Worm (Caenorhabditis elegans) whole organism, L2 larva: Measurements from ENCODE around the gene str-225.

Experiments
- C34F6.9 ChIP-seq: fragments of 150-350 bp; optimal IDR thresholded peaks from 2 replicates; lab custom pipeline; 2014; ENCODE audit warnings: missing biosample characterization, missing genetic modification characterization
- F13H6.1 ChIP-seq: sonication (generic microtip); optimal IDR thresholded peaks from 2 replicates; lab custom pipeline; 2016; ENCODE audit warnings: missing genetic modification characterization, missing compliant biosample characterization
- R02D3.7 ChIP-seq: fragments of 150-350 bp; optimal IDR thresholded peaks from 2 replicates; lab custom pipeline; 2014; ENCODE audit warnings: missing biosample characterization, missing genetic modification characterization
- Y55F3AM.14 ChIP-seq: fragments of 200-800 bp; sonication (Bioruptor generic); optimal IDR thresholded peaks from 2 replicates; lab custom pipeline; 2018; ENCODE audit warnings: mild to moderate bottlenecking, missing genetic modification characterization, missing compliant biosample characterization
- alr-1 ChIP-seq: fragments of 150-350 bp; optimal IDR thresholded peaks from 2 replicates; lab custom pipeline; 2014; ENCODE audit warnings: missing biosample characterization, missing genetic modification characterization
- ama-1 ChIP-seq: fragments of 150-350 bp; optimal IDR thresholded peaks from 2 replicates; lab custom pipeline; 2018; ENCODE audit warnings: inconsistent platforms
- blmp-1 ChIP-seq: sonication (generic microtip); optimal IDR thresholded peaks from 2 replicates; lab custom pipeline; 2017; ENCODE audit warnings: missing genetic modification characterization, mild to moderate bottlenecking, missing compliant biosample characterization, antibody characterized with exemption, moderate library complexity; ENCODE audit not compliant: insufficient read depth
- ceh-16 ChIP-seq: fragments of 150-350 bp; optimal IDR thresholded peaks from 2 replicates; lab custom pipeline; 2014; ENCODE audit warnings: missing biosample characterization, missing genetic modification characterization
- ceh-82 ChIP-seq: fragments of 150-350 bp; optimal IDR thresholded peaks from 2 replicates; lab custom pipeline; 2014; ENCODE audit warnings: missing biosample characterization, missing genetic modification characterization
- crh-2 ChIP-seq: sonication (generic microtip); optimal IDR thresholded peaks from 2 replicates; lab custom pipeline; 2017; ENCODE audit warnings: missing biosample characterization, missing genetic modification characterization
- dmd-4 ChIP-seq: sonication (generic microtip); optimal IDR thresholded peaks from 2 replicates; lab custom pipeline; 2017; ENCODE audit warnings: missing biosample characterization, missing genetic modification characterization
- egl-27 ChIP-seq: sonication (generic microtip); optimal IDR thresholded peaks from 3 replicates; lab custom pipeline; 2017; ENCODE audit warnings: missing biosample characterization, missing genetic modification reagents, missing genetic modification characterization
- elt-1 ChIP-seq: fragments of 150-350 bp; optimal IDR thresholded peaks from 2 replicates; lab custom pipeline; 2014; ENCODE audit warnings: missing biosample characterization, missing genetic modification characterization
- elt-3 ChIP-seq: sonication (generic microtip); optimal IDR thresholded peaks from 2 replicates; lab custom pipeline; 2017; ENCODE audit warnings: missing biosample characterization, missing genetic modification characterization
- gmeb-1 ChIP-seq: fragments of 150-350 bp; optimal IDR thresholded peaks from 2 replicates; lab custom pipeline; 2014; ENCODE audit warnings: missing biosample characterization, missing genetic modification characterization
- lin-11 ChIP-seq: fragments of 150-350 bp; sonication (generic microtip); optimal IDR thresholded peaks from 2 replicates; lab custom pipeline; 2014; ENCODE audit warnings: missing biosample characterization, missing genetic modification characterization, inconsistent platforms, mixed read lengths
- lin-13 ChIP-seq: fragments of 150-350 bp; optimal IDR thresholded peaks from 2 replicates; lab custom pipeline; 2014; ENCODE audit warnings: missing biosample characterization, missing genetic modification reagents, missing genetic modification characterization
- lsy-2 ChIP-seq, 2 experiments: fragments of 150-350 bp in 1 of 2; sonication (generic microtip) in 1 of 2; optimal IDR thresholded peaks; 2 replicates each; lab custom pipeline; 2014 to 2017; ENCODE audit warnings: missing biosample characterization in 2 of 2, missing genetic modification characterization in 2 of 2
- mab-5 ChIP-seq: fragments of 150-350 bp; optimal IDR thresholded peaks from 2 replicates; lab custom pipeline; 2014; ENCODE audit warnings: missing biosample characterization, missing genetic modification characterization
- mbf-1 ChIP-seq: sonication (generic microtip); optimal IDR thresholded peaks from 2 replicates; lab custom pipeline; 2017; ENCODE audit warnings: missing biosample characterization, missing genetic modification characterization
- mdl-1 ChIP-seq, 2 experiments: fragments of 150-350 bp in 1 of 2; sonication (generic microtip) in 1 of 2; optimal IDR thresholded peaks; 2 replicates each; lab custom pipeline; 2017; ENCODE audit warnings: missing biosample characterization in 2 of 2, missing genetic modification characterization in 2 of 2
- nhr-10 ChIP-seq: sonication (generic microtip); optimal IDR thresholded peaks from 2 replicates; lab custom pipeline; 2017; ENCODE audit warnings: missing biosample characterization, missing genetic modification characterization
- nhr-12 ChIP-seq: fragments of 150-350 bp; optimal IDR thresholded peaks from 2 replicates; lab custom pipeline; 2014; ENCODE audit warnings: missing biosample characterization, missing genetic modification characterization
- nhr-21 ChIP-seq: fragments of 150-350 bp; optimal IDR thresholded peaks from 2 replicates; lab custom pipeline; 2014; ENCODE audit warnings: missing biosample characterization, missing genetic modification characterization
- nhr-23 ChIP-seq: fragments of 150-350 bp; optimal IDR thresholded peaks from 2 replicates; lab custom pipeline; 2014; ENCODE audit warnings: missing biosample characterization, missing genetic modification reagents, missing genetic modification characterization
- nhr-237 ChIP-seq: fragments of 150-350 bp; optimal IDR thresholded peaks from 2 replicates; lab custom pipeline; 2014; ENCODE audit warnings: missing biosample characterization, missing genetic modification characterization
- nhr-6 ChIP-seq: fragments of 150-350 bp; optimal IDR thresholded peaks from 2 replicates; lab custom pipeline; 2014; ENCODE audit warnings: missing biosample characterization, missing genetic modification characterization
- nhr-77 ChIP-seq: fragments of 150-350 bp; optimal IDR thresholded peaks from 2 replicates; lab custom pipeline; 2014; ENCODE audit warnings: missing biosample characterization, missing genetic modification characterization
- peb-1 ChIP-seq: fragments of 150-350 bp; optimal IDR thresholded peaks from 2 replicates; lab custom pipeline; 2014; ENCODE audit warnings: missing biosample characterization, missing genetic modification characterization
- sem-4 ChIP-seq: fragments of 150-350 bp; optimal IDR thresholded peaks from 2 replicates; lab custom pipeline; 2014; ENCODE audit warnings: missing biosample characterization, missing genetic modification reagents, missing genetic modification characterization
- skn-1 ChIP-seq: sonication (generic microtip); optimal IDR thresholded peaks from 2 replicates; lab custom pipeline; 2017; ENCODE audit warnings: missing biosample characterization, missing genetic modification characterization
- sma-9 ChIP-seq, 2 experiments: fragments of 150-350 bp in 1 of 2; sonication (generic microtip) in 1 of 2; optimal IDR thresholded peaks; 2 replicates each; lab custom pipeline; 2014 to 2016; ENCODE audit warnings: missing genetic modification characterization in 2 of 2, mild to moderate bottlenecking in 1 of 2, missing biosample characterization in 1 of 2, missing compliant biosample characterization in 1 of 2, missing genetic modification reagents in 1 of 2, moderate library complexity in 1 of 2
- snpc-4 ChIP-seq: fragments of 150-350 bp; optimal IDR thresholded peaks from 2 replicates; lab custom pipeline; 2014; ENCODE audit warnings: missing biosample characterization, missing genetic modification characterization
- unc-39 ChIP-seq: fragments of 150-350 bp; optimal IDR thresholded peaks from 2 replicates; lab custom pipeline; 2014; ENCODE audit warnings: missing biosample characterization, missing genetic modification characterization
- unc-55 ChIP-seq: fragments of 150-350 bp; sonication (generic microtip); optimal IDR thresholded peaks from 3 replicates; lab custom pipeline; 2014; ENCODE audit warnings: missing biosample characterization, missing genetic modification reagents, missing genetic modification characterization
- ztf-1 ChIP-seq: fragments of 200-800 bp; sonication (Bioruptor generic); conservative IDR thresholded peaks from 2 replicates; pipeline ENCODE4 v1.3.6; 2022; ENCODE audit warnings: missing genetic modification characterization, missing compliant biosample characterization
- ztf-11 ChIP-seq: sonication (generic microtip); optimal IDR thresholded peaks from 2 replicates; lab custom pipeline; 2017; ENCODE audit warnings: missing biosample characterization, missing genetic modification characterization

str-225 gene

DNA sequence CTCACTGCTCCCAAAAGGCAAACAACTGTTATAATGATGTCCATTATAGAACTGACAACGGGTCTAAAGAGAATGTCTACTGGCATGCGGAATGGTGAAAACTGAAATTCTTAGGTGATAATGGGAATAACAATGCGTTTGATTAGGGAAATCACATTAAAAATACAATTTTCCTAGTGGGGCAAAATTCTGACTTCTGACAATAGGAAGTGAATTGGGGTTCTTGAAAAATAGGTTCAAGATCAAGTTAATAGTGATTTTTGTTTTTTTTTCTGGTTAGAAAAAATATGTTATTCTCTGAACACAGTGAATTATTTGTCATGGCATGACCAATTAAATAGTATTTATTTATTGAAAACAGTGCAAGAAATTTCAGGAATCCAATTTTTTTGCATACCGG lies 20.8 kb upstream of the str-225 start, which contains the start of gene srbc-32:
Gene srbc-32 (minus strand): TSS at position 101 of the 400 bp plus-strand sequence.
- TF ChIP-seq lin-11 (tag; lab: Kevin White, UChicago) = no peak
- no peak for TF ChIP-seq blmp-1 (tag; lab: Kevin White, UChicago)
- TF ChIP-seq R02D3.7 = no peak
- no peak for TF ChIP-seq peb-1 (tag; lab: Kevin White, UChicago)
- no peak for TF ChIP-seq unc-55 (GFP tag; lab: Kevin White, UChicago)
- no peak for TF ChIP-seq lsy-2 (tag; optimal IDR thresholded peaks at IDR 0.05; lab: Kevin White, UChicago)
- no peak for TF ChIP-seq gmeb-1 (tag; lab: Kevin White, UChicago)
- no peak for TF ChIP-seq mab-5 (tag; lab: Kevin White, UChicago)
- no peak for TF ChIP-seq sma-9 (GFP tag; optimal IDR thresholded peaks at IDR 0.05; lab: Kevin White, UChicago)
- TF ChIP-seq sma-9 (tag; optimal IDR thresholded peaks at IDR 0.05; lab: Kevin White, UChicago) = no peak
- TF ChIP-seq nhr-21 = no peak
- no peak for TF ChIP-seq crh-2 (tag; lab: Kevin White, UChicago)
- no peak for TF ChIP-seq sem-4 (tag; lab: Kevin White, UChicago)
- TF ChIP-seq ztf-1 (GFP tag; lab: Robert Waterston, UW) = no peak
- TF ChIP-seq nhr-12 (tag; lab: Kevin White, UChicago) = no peak
- TF ChIP-seq nhr-6 (tag; lab: Kevin White, UChicago) = no peak
- no peak for TF ChIP-seq unc-39
- TF ChIP-seq mdl-1 (tag; optimal IDR thresholded peaks at IDR 0.05; lab: Kevin White, UChicago) = no peak
- TF ChIP-seq Y55F3AM.14 (GFP tag; lab: Kevin White, UChicago) = no peak
- TF ChIP-seq dmd-4 = no peak

DNA sequence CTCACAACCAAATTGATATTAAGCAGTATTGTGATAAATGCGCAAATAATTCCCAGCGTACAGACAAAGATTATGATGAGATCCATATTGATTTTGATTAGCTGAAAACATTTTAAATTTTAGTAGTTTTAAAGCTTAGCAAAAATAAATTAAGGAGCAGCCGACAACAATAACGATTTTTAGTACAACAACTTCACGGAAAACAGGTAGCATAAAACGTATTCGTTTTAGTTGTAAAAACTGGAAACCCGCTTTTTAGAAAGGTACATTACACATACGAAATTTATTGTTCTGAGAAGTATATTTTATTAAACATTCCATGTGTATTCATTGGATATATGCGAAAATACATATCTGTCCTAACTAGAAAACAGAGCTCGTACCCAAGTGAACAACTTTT lies 17.2 kb upstream of the str-225 start, which contains the start of gene srbc-36:
Gene srbc-36 (minus strand): TSS at position 101 of the 400 bp plus-strand sequence.
- TF ChIP-seq nhr-23 (tag; lab: Kevin White, UChicago) (no peak), unc-39 (no peak), C34F6.9 (no peak), ceh-16 (tag; lab: Kevin White, UChicago) (no peak), elt-3 (tag; lab: Kevin White, UChicago) (no peak), nhr-12 (tag; lab: Kevin White, UChicago) (no peak), mdl-1 (tag; optimal IDR thresholded peaks at IDR 0.05; lab: Kevin White, UChicago) (no peak), mab-5 (tag; lab: Kevin White, UChicago) (no peak), lin-13 (GFP tag; lab: Kevin White, UChicago) (no peak), nhr-21 (no peak), lsy-2 (tag; optimal IDR thresholded peaks at IDR 0.05; lab: Kevin White, UChicago) (no peak), ama-1 (lab: Kevin White, UChicago) (no peak), mbf-1 (tag; lab: Kevin White, UChicago) (no peak), R02D3.7 (no peak), nhr-237 (no peak), snpc-4 (tag; lab: Kevin White, UChicago) (no peak), peb-1 (tag; lab: Kevin White, UChicago) (no peak), egl-27 (tag; lab: Kevin White, UChicago) (no peak), skn-1 (tag; lab: Kevin White, UChicago) (no peak), nhr-6 (tag; lab: Kevin White, UChicago) (no peak)

DNA sequence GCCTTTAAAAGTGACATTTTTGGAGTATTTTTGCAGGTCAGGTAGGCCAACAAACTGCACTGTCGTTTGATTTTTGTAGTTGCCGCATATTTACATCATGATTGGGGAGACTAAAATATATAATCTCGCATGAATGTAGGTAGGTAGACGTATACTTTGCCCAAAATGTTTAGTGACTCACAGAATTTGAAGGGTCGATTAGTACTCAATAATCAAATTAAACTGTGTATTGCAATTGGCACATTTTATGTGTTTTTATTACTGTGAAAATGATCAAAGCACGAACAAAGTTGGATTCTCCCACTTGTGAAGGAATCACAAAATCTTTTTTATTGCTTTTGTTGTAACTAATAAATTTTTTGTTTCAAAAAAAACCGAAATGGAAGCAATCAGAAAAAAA lies 10.7 kb upstream of the str-225 start, which contains the start of gene C07G3.15:
Gene C07G3.15 (minus strand): TSS at position 101 of the 400 bp plus-strand sequence.
- no peak for TF ChIP-seq ztf-1 (GFP tag; lab: Robert Waterston, UW)
- TF ChIP-seq nhr-77 (tag; lab: Kevin White, UChicago) = no peak
- no peak for TF ChIP-seq elt-1 (tag; lab: Kevin White, UChicago)
- TF ChIP-seq alr-1 = no peak
- no peak for TF ChIP-seq nhr-10 (tag; lab: Kevin White, UChicago)
- no peak for TF ChIP-seq peb-1 (tag; lab: Kevin White, UChicago)
- no peak for TF ChIP-seq elt-3 (tag; lab: Kevin White, UChicago)
- TF ChIP-seq ceh-82 (tag; lab: Kevin White, UChicago) = no peak
- no peak for TF ChIP-seq skn-1 (tag; lab: Kevin White, UChicago)
- TF ChIP-seq mab-5 (tag; lab: Kevin White, UChicago) = no peak
- TF ChIP-seq C34F6.9 = no peak
- TF ChIP-seq nhr-12 (tag; lab: Kevin White, UChicago) = no peak

DNA sequence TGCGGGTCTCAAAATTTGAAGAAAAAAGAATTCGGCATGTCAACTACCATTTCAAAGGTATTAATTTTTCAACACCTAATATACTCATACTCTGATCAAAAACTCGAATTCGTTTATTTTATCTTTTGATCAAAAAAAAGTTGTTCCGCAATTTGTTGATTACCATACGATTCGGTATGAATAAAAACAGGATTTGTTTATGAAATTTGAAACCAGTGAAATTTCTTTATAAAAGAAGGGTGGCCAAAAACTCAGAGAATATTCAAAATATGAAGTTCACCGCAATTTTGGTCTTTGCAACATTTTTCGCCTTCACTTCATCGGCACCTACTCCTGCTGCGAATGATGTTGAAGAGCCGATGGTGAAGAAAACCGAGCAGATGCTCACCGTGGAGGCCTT lies 5.6 kb upstream of the str-225 start, which contains the start of the genes C07G3.8 and C07G3.10:
Gene C07G3.8 (minus strand): TSS at position 101 of the 400 bp plus-strand sequence.
Gene C07G3.10 (plus strand): TSS at position 270 of the 400 bp plus-strand sequence.
- TF ChIP-seq nhr-6 (tag; lab: Kevin White, UChicago) = no peak
- TF ChIP-seq sma-9 (GFP tag; optimal IDR thresholded peaks at IDR 0.05; lab: Kevin White, UChicago) = no peak
- no peak for TF ChIP-seq sma-9 (tag; optimal IDR thresholded peaks at IDR 0.05; lab: Kevin White, UChicago)
- TF ChIP-seq crh-2 (tag; lab: Kevin White, UChicago) = no peak
- no peak for TF ChIP-seq gmeb-1 (tag; lab: Kevin White, UChicago)
- no peak for TF ChIP-seq alr-1
- no peak for TF ChIP-seq ztf-11 (tag; lab: Kevin White, UChicago)
- no peak for TF ChIP-seq F13H6.1
- TF ChIP-seq C34F6.9 = no peak
